Worm (Caenorhabditis elegans) whole organism, late embryonic: ENCODE measurements around the gene C47A10.12.

Source experiments
- F13H6.1 ChIP-seq: sonication (generic microtip); optimal IDR thresholded peaks from 2 replicates; lab custom pipeline; 2016; ENCODE audit warnings: missing genetic modification characterization, missing compliant biosample characterization
- Y22D7AL.16 ChIP-seq: sonication (generic microtip); optimal IDR thresholded peaks from 2 replicates; lab custom pipeline; 2016; ENCODE audit warnings: missing genetic modification characterization, missing compliant biosample characterization
- ama-1 ChIP-seq: fragments of 150-350 bp; optimal IDR thresholded peaks from 2 replicates; lab custom pipeline; 2014
- ceh-45 ChIP-seq: fragments of 200-800 bp; sonication (Bioruptor generic); IDR thresholded peaks from 2 replicates; pipeline ENCODE4 v1.3.6; 2022; ENCODE audit warnings: missing genetic modification reagents, missing genetic modification characterization, missing compliant biosample characterization
- ceh-9 ChIP-seq: sonication (generic microtip); optimal IDR thresholded peaks from 2 replicates; lab custom pipeline; 2016; ENCODE audit warnings: mild to moderate bottlenecking, missing genetic modification characterization, inconsistent platforms, missing compliant biosample characterization
- ets-4 ChIP-seq: sonication (generic microtip); optimal IDR thresholded peaks from 2 replicates; lab custom pipeline; 2016; ENCODE audit warnings: missing genetic modification characterization, missing compliant biosample characterization
- fkh-10 ChIP-seq: fragments of 150-350 bp; optimal IDR thresholded peaks from 2 replicates; lab custom pipeline; 2014; ENCODE audit warnings: missing biosample characterization, missing genetic modification reagents, missing genetic modification characterization
- nhr-11 ChIP-seq: fragments of 150-350 bp; optimal IDR thresholded peaks from 2 replicates; lab custom pipeline; 2014; ENCODE audit warnings: missing biosample characterization, missing genetic modification characterization
- pag-3 ChIP-seq: sonication (generic microtip); optimal IDR thresholded peaks from 2 replicates; lab custom pipeline; 2016; ENCODE audit warnings: missing compliant biosample characterization, missing genetic modification characterization, borderline replicate concordance
- pha-2 ChIP-seq: sonication (generic microtip); optimal IDR thresholded peaks from 2 replicates; lab custom pipeline; 2017; ENCODE audit warnings: mild to moderate bottlenecking, missing genetic modification characterization, missing compliant biosample characterization
- pros-1 ChIP-seq: fragments of 150-350 bp; optimal IDR thresholded peaks from 2 replicates; lab custom pipeline; 2014; ENCODE audit warnings: missing biosample characterization, missing genetic modification reagents, missing genetic modification characterization
- tbx-2 ChIP-seq: sonication (generic microtip); optimal IDR thresholded peaks from 2 replicates; lab custom pipeline; 2016; ENCODE audit warnings: missing genetic modification characterization, missing compliant biosample characterization

DNA sequence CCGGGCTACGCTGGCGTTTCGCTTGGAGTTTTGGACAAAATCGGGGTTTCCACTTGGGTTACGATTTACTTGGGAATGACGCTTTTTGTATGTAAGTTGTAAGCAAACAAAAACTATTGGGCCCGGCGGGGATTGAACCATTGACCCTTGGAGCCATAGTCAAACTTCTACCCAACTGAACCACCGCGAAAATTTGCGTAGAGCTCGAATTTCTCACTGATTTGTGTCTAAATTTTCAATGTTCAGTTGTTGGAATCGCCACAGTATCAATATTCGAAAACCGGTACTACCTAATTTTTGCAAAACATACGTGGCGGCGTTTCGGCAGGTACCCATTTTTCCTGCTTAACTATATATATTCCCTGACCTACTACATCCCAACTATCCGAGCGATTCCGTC is 10.0 kb upstream of the C47A10.12 start:
- TF ChIP-seq nhr-11, result no peak
- no peak for TF ChIP-seq Y22D7AL.16 (tag; lab: Kevin White, UChicago)
- TF ChIP-seq ceh-45, result no peak
- no peak for TF ChIP-seq ama-1
- TF ChIP-seq pag-3, result no peak
- TF ChIP-seq pha-2, result no peak
- TF ChIP-seq ets-4, result no peak
- TF ChIP-seq F13H6.1, result no peak
- no peak for TF ChIP-seq tbx-2 (tag; lab: Kevin White, UChicago)
- no peak for TF ChIP-seq pros-1 (tag; lab: Kevin White, UChicago)
- TF ChIP-seq ceh-9 (tag; lab: Kevin White, UChicago), result no peak
- no peak for TF ChIP-seq fkh-10 (GFP tag; lab: Kevin White, UChicago)
